Fruit fly (Drosophila melanogaster): ENCODE results near the gene AdoR.

The AdoR gene

DNA sequence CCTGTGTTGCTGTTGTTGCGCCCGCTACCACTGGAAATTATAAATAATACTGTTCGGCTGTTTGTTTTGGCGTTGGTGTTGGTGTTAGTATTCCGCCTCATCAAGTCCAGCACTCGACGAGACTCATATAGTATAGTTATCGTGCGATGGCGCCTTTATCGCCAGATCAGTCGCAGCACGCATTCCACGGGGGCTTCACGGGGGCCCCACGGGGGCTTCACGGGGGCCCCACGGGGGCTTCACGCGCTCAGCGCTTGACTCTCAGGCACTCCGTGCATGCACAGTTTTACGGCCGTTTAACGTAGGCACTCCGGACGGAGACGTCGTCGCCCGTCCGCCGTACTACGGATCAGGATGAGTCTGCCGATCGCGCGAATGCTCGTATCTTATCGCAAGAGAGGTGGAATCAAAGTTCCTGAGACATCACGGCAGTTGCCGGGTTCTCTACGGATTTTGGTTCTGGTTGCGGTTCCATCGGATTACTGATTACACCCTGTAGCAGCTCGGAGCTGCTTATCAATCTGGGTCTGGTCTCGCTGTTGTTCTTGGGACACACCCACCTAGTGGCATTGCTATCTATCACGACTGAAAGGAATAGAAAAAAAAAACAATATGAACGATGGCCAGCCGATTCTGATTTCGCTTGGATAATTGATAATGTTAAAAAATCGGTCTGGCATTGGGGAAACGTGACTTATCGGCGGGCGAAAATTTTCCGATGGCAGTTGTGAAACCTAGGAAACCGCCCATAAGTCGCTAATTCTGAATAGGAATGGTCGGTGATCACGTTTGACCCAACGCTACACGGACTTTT, 46.4 kb downstream of the AdoR start (continued):
- no peak for TF ChIP-seq wek (GFP tag; optimal IDR thresholded peaks at IDR 0.05)
- TF ChIP-seq gt (GFP tag; IDR thresholded peaks at IDR 0.05), result no peak
- TF ChIP-seq pan (optimal IDR thresholded peaks at IDR 0.05), result no peak
- TF ChIP-seq pan (GFP tag; optimal IDR thresholded peaks at IDR 0.05 in 1 of 2, IDR thresholded peaks at IDR 0.05 in 1 of 2), result peak in 1 of 2 experiments; percentile 22
- no peak for TF ChIP-seq shn (GFP tag; optimal IDR thresholded peaks at IDR 0.05)
- peak; percentile 78 for TF ChIP-seq exex (tag; optimal IDR thresholded peaks at IDR 0.05)
- TF ChIP-seq Sry-δ (GFP tag; optimal IDR thresholded peaks at IDR 0.05), result no peak
- TF ChIP-seq HmgZ (tag; optimal IDR thresholded peaks at IDR 0.05), result peak; percentile 30
- TF ChIP-seq Atf-2 (GFP tag; optimal IDR thresholded peaks at IDR 0.05), result no peak
- TF ChIP-seq lilli (GFP tag; optimal IDR thresholded peaks at IDR 0.05), result peak; percentile 4
- TF ChIP-seq z (GFP tag; IDR thresholded peaks at IDR 0.05), result 0 out of 3 replicates have a peak, but pooled peaks have one; percentile 42
- no peak for TF ChIP-seq Mrtf (GFP tag; IDR thresholded peaks at IDR 0.05)
- TF ChIP-seq Ptx1 (GFP tag; IDR thresholded peaks at IDR 0.05), result 0 out of 2 replicates have a peak, but pooled peaks have one; percentile 20
- TF ChIP-seq ERR (GFP tag; optimal IDR thresholded peaks at IDR 0.05), result no peak
- no peak for TF ChIP-seq Poxn (GFP tag; IDR thresholded peaks at IDR 0.05)
- no peak for TF ChIP-seq CG13775 (GFP tag; optimal IDR thresholded peaks at IDR 0.05)
- TF ChIP-seq cato (GFP tag; optimal IDR thresholded peaks at IDR 0.05; ENCODE audit: borderline replicate concordance), result no peak
- no peak for TF ChIP-seq emc (GFP tag; optimal IDR thresholded peaks at IDR 0.05)
- TF ChIP-seq Max (GFP tag; optimal IDR thresholded peaks at IDR 0.05), result no peak
- no peak for TF ChIP-seq otp (GFP tag; IDR thresholded peaks at IDR 0.05)
- no peak for TF ChIP-seq Rx (GFP tag; IDR thresholded peaks at IDR 0.05)
- TF ChIP-seq fd102C (GFP tag; optimal IDR thresholded peaks at IDR 0.05), result no peak
- TF ChIP-seq CG13894 (tag; optimal IDR thresholded peaks at IDR 0.05), result no peak
- TF ChIP-seq seq (GFP tag; IDR thresholded peaks at IDR 0.05), result no peak
- no peak for TF ChIP-seq CG42726 (GFP tag; IDR thresholded peaks at IDR 0.05; ENCODE audit: partially characterized antibody)
- no peak for TF ChIP-seq Ada2b (GFP tag; IDR thresholded peaks at IDR 0.05)
- TF ChIP-seq mirr (GFP tag; optimal IDR thresholded peaks at IDR 0.05), result peak; percentile 85
- TF ChIP-seq CG12155 (GFP tag; optimal IDR thresholded peaks at IDR 0.05), result no peak
- no peak for TF ChIP-seq CG1529 (GFP tag; optimal IDR thresholded peaks at IDR 0.05)
- TF ChIP-seq chif (GFP tag; optimal IDR thresholded peaks at IDR 0.05), result no peak
- TF ChIP-seq dysf (GFP tag; IDR thresholded peaks at IDR 0.05), result no peak
- TF ChIP-seq Sox100B (GFP tag; optimal IDR thresholded peaks at IDR 0.05), result no peak
- TF ChIP-seq CG33213 (GFP tag; optimal IDR thresholded peaks at IDR 0.05), result no peak
- no peak for TF ChIP-seq Side (GFP tag; optimal IDR thresholded peaks at IDR 0.05)
- TF ChIP-seq lov (optimal IDR thresholded peaks at IDR 0.05), result no peak
- TF ChIP-seq lov (GFP tag; IDR thresholded peaks at IDR 0.05), result no peak
- TF ChIP-seq bcd (GFP tag; optimal IDR thresholded peaks at IDR 0.05), result no peak
- peak; percentile 71 for TF ChIP-seq CG10366 (GFP tag; IDR thresholded peaks at IDR 0.05)
- no peak for TF ChIP-seq CG7928 (GFP tag; optimal IDR thresholded peaks at IDR 0.05)
- TF ChIP-seq CG10565 (GFP tag; optimal IDR thresholded peaks at IDR 0.05), result no peak
- no peak for TF ChIP-seq CG7357 (GFP tag; IDR thresholded peaks at IDR 0.05)
- TF ChIP-seq dmrt99B (tag; optimal IDR thresholded peaks at IDR 0.05), result no peak
- TF ChIP-seq NK7.1 (GFP tag; optimal IDR thresholded peaks at IDR 0.05), result no peak
- no peak for TF ChIP-seq CG8924 (tag; optimal IDR thresholded peaks at IDR 0.05)
- TF ChIP-seq yki (optimal IDR thresholded peaks at IDR 0.05), result no peak
- no peak for TF ChIP-seq vvl (GFP tag; IDR thresholded peaks at IDR 0.05)
- TF ChIP-seq MBD-R2 (GFP tag; IDR thresholded peaks at IDR 0.05), result no peak
- TF ChIP-seq CG18476 (GFP tag; optimal IDR thresholded peaks at IDR 0.05), result peak; percentile 93
- no peak for TF ChIP-seq gce (GFP tag; IDR thresholded peaks at IDR 0.05)
- TF ChIP-seq Atf6 (GFP tag; IDR thresholded peaks at IDR 0.05), result peak; percentile 40; the same call in 1 of the 2 replicates
- TF ChIP-seq Xbp1 (GFP tag; optimal IDR thresholded peaks at IDR 0.05), result no peak
- no peak for TF ChIP-seq CG14860 (GFP tag; IDR thresholded peaks at IDR 0.05; ENCODE audit: partially characterized antibody)

Data from whole organism, embryonic.